Fruit fly (Drosophila melanogaster) S2 (cell line): ENCODE results near the gene CG43124.

ENCODE experiments used
- CG8478 ChIP-seq: fragments of >200 bp; optimal IDR thresholded peaks from 2 replicates; lab custom pipeline; 2018
- CTCF ChIP-seq, 2 experiments: fragments of >200 bp; optimal IDR thresholded peaks; 2 replicates each; lab custom pipeline; 2018

CG43124 gene

DNA sequence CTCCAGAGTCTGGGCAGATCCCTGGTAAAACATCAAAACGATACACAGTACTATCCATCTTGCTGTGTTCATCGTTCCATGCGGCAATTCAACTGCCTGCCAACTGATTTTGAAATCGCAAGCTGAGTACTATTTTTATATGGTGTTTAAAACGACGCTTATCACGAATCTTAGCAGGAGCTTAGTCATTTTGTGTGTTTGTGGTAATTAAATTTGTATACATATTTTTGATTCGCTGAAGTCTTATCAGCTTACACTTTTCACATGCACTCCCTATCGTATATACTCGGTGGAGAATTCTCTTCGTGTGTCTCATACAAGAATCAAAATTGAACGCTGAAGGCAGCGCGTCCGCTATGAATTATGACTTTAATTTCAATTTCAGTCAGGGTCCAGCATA lies at the start of gene CG43124:
CG43124 (minus strand) TSS at position 101 of the 400 bp plus-strand sequence.
- no peak for TF ChIP-seq CG8478
- TF ChIP-seq CTCF (optimal IDR thresholded peaks at IDR 0.05; lab: Kevin White, UChicago): no peak

DNA sequence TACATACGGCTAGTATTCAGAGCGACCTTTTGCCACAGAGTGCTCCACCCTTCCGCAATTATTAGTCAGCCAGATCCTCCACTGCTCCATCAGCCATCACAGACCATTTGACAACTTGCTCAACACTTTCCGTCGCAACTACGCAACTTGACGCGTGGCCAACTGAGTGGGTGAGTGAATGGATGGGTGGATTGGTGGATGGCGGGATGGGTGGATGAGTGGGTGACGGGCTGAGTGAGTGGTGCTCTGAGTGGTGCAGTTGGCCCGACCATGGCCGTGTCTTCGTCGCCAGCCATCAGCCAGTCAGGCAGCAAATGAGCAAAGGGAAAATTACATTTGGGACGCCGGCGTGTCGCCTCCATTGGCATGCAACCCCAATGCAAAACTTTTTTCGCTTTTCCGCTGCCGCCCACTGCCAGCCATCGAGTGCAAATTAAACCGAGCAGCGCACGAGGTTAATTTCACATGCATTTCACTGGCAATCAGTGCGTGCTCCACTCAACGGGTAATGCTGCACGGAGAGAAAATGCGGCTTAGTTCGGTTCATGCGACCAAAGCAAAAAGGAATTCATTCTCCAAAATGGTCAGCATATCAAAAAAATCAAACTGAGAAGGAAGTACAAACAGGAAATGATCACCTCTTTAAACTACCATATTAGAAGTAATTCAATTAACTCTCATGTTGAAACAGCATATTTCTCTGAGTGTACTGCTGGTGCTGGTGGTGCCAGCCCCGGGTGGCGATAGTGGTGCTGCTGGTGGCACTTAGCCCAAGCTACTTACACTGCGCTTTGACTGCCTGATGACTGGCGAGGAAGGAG lies 43.6 kb upstream of the CG43124 start:
- TF ChIP-seq CG8478 (no peak), CTCF (optimal IDR thresholded peaks at IDR 0.05; lab: Kevin White, UChicago) (no peak)

DNA sequence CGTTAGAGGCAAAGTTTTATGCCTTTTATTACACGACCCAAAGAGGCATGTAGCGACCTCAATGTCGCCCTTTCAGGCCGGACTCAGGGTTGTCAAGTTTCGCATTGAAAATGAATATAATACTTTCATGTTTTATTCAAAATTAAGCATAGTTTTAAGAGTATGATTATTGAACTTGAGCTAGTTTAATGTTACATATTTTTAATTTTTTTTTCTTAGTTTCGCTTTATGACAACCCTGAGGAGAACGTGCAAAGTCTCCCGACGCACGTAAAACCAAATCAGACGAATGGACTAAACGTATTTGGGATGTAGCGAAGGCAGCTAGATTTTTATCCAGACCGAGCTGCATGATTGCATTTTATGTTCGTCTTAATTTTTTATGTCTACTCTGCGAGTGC lies 41.4 kb upstream of the CG43124 start:
- TF ChIP-seq CG8478: no peak

DNA sequence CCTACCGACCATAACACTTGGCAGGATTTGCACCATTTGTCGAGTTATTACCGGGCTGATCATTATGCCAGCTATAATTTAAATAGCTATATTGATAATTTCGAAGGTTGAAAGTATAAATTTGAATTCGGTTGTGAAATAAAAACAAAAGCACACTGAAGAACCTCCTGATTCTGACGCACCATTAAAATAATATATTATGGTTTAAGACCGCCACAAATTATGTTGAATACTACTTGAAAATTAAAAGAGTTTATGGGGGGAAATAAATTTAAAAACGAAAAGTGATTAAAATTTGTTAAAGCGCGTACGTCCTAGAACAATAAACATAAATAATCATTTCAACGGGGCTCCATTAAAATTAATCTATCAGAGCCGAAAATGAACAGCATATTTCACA lies 39.9 kb upstream of the CG43124 start, which contains the start of gene CG12516:
CG12516 (minus strand) TSS at position 101 of the 400 bp plus-strand sequence.
- TF ChIP-seq CG8478 (no peak), CTCF (optimal IDR thresholded peaks at IDR 0.05; lab: Kevin White, UChicago) (no peak)

DNA sequence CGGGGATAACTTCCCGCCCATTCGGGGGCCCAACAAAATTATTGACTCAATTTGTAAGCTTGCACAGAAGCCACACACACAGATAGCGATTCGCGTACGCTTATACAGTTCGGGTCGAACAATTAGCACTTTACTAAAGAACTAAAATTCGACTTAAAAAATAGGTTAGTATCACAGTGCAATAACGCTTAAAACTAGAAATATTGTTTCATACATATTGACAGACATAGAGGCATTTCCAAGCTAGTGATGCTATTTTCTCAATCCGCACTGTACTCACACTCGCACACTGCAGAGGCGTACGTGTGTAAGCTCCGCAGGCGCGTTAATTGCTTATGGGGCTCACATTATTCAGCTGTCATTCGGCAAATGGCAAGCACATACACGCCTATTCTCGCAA lies 32.9 kb upstream of the CG43124 start:
- TF ChIP-seq CTCF (optimal IDR thresholded peaks at IDR 0.05; lab: Kevin White, UChicago) (no peak), CG8478 (no peak)

DNA sequence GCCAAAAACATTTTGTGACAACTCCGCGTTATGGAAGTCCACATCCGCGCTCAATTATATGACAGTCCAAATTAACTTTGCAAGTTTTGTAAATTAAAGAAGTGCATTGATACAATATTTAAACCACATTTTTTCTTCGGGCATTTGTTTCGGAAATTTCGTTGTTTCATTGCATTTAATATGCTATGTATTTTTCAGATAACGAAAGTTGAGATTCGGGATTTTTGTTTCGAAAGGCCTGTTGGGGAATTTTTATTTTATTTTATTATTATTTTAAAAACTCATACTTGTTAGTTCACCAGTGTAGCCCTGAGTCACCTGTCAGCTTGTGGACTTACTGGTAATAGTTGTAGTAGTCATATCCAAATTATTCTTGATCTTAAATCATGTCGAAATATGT lies 29.2 kb upstream of the CG43124 start, which contains the start of gene UQCR-14L:
UQCR-14L (plus strand) TSS at position 301 of the 400 bp plus-strand sequence.
- TF ChIP-seq CTCF (optimal IDR thresholded peaks at IDR 0.05; lab: Kevin White, UChicago): no peak
- no peak for TF ChIP-seq CG8478

DNA sequence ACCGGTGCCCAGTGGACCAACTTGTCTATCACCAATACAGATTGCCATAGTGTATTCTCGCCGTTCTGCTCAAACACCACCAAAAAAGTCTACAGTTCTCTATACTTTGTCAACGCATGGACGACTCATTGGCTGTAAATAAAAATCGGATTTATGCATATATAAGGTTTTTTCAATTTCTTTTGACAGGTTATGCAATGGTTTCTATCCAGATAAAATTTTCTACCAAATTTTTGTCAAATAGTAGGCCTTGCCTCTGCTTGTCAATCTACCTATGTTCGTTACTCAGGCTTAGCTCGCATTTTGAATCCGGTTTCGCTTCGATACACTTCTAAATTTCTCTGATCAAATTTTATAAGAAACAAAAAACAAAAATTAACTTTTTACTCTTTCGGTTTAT lies 27.9 kb upstream of the CG43124 start, which contains the start of gene Mst98Cb:
Mst98Cb (plus strand) TSS at position 301 of the 400 bp plus-strand sequence.
- TF ChIP-seq CG8478 (no peak), CTCF (optimal IDR thresholded peaks at IDR 0.05; lab: Kevin White, UChicago) (no peak)

DNA sequence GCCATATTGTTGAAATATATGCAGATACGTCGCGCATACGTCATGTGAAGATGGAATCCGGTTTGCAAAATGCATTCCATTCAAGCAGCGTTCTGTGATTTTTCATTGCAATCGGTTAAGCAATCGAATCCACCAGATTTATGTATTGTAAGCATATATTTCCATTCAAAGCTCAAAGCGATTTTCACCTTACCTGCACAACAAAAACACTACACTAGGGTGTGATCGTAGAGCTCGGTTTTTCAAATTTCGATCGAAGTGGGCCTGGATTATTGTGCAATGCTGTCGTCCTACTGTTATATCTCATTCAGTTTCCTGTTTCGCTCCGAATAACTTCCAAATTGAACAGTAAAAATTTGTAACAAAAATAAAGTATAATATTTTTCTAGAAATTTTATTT lies 26.5 kb upstream of the CG43124 start, which contains the start of gene Mst98Ca:
Mst98Ca (plus strand) TSS at position 301 of the 400 bp plus-strand sequence.
- no peak for TF ChIP-seq CG8478
- no peak for TF ChIP-seq CTCF (optimal IDR thresholded peaks at IDR 0.05; lab: Kevin White, UChicago)

DNA sequence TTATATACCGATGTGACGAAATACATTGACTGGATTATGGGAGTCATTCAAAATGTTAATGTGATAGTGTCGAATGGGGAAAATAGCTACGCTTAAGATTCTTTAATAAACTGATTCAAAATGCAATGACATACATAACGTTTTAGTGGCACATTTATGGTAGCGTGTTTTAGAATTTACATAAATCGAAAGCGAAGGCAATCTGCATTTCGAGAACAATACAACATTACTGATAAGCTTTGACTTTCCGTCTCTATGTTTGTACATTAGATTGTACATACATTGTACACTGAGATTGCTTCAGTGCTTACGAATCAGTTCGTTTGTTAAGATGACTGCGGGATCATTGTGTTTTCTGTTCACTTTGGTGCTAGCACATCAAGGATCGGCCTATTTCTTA lies 18.8 kb upstream of the CG43124 start, which contains the start of gene CG34437:
CG34437 (plus strand) TSS at position 301 of the 400 bp plus-strand sequence.
- no peak for TF ChIP-seq CTCF (optimal IDR thresholded peaks at IDR 0.05; lab: Kevin White, UChicago)
- TF ChIP-seq CG8478: no peak

DNA sequence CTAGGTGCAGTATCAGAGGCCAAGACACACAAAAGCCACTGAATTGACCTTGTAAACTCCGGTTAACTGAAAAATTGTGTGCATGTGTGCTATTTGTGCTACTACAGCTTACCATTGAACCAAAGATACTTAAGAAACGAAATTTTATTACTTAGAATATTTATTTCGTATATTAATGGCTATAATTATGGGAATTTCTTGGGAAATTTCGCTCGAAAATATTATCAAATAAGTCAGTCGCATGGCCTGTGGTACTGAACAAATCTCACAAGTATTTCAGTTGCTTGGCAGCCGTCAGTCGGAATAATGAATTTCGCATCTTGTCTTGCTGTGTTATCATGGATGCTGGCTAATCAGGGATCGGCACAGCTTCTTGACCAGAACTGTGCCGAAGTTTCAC lies 17.7 kb upstream of the CG43124 start, which contains the start of gene CG34436:
CG34436 (plus strand) TSS at position 301 of the 400 bp plus-strand sequence.
- TF ChIP-seq CG8478 (no peak), CTCF (optimal IDR thresholded peaks at IDR 0.05; lab: Kevin White, UChicago) (no peak)

DNA sequence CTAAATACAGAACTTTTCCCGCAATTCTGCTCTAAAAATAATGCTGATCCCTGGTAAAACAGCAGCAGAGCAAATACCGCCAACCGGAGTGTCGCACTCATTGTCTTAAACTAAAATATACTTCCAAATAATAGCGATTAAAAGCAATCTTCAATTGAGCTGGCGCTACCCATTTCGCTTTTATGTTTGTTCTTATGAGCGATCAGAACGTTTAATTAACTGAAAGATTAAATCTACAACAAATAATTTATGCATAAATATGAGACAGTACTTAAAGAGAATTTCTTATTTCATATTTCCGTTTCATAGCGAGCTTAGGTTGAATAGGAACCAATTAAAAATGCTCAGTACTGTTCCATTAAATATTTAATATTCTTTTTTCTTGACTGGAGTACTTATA lies 1.1 kb downstream of the CG43124 start, which contains the start of gene CG43125:
CG43125 (minus strand) TSS at position 101 of the 400 bp plus-strand sequence.
- TF ChIP-seq CG8478 (no peak), CTCF (optimal IDR thresholded peaks at IDR 0.05; lab: Kevin White, UChicago) (no peak)

DNA sequence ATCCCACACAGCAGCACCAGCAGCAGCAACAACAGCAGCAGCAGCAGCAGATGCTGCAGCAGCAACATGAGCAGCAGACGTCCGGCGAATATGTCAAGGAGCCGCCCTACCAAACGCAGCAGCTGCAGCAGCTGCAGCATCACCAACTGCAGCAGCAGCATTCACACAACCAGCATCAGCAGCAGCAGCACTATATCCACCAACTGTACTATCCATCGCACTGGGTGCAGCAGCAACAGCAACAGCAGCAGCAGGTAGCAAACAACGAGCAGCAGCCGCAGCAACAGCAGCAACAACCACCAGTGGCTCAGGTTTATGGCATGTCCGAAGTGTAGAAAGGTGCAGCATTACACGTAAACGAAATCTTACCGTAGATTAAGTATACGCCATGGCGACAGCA lies 26.8 kb downstream of the CG43124 start:
- TF ChIP-seq CTCF (optimal IDR thresholded peaks at IDR 0.05; lab: Kevin White, UChicago): no peak
- no peak for TF ChIP-seq CG8478

DNA sequence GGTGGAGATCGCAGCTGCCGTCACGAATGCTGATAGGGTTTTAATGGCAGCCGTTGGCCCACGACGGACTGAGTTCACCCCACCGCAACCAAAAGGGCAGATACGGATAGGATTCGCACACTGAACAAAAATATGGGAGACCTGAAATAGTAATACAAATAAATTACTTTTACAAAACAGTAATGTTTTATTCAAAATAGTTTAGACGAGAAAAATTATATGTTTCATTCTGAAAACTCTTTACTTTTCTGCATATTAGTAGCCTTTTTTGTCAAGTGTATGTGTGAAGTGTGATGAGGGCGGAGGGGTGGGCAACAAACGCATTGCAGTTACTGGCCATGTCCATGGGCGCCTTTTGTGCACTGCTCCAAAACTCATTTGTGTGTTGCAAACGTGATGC lies 28.4 kb downstream of the CG43124 start:
- no peak for TF ChIP-seq CG8478
- TF ChIP-seq CTCF (optimal IDR thresholded peaks at IDR 0.05; lab: Kevin White, UChicago): no peak
